Worm (Caenorhabditis elegans) whole organism, L1 larva: Measurements from ENCODE around the gene R09H3.2.

ENCODE experiments used
- aly-2 ChIP-seq: fragments of 150-350 bp; optimal IDR thresholded peaks from 2 replicates; lab custom pipeline; 2014; ENCODE audit warnings: missing biosample characterization, missing genetic modification characterization
- ama-1 ChIP-seq: fragments of 150-350 bp; optimal IDR thresholded peaks from 2 replicates; lab custom pipeline; 2014
- blmp-1 ChIP-seq: fragments of 150-350 bp; optimal IDR thresholded peaks from 2 replicates; lab custom pipeline; 2014; ENCODE audit warnings: missing biosample characterization, missing genetic modification characterization
- ceh-88 ChIP-seq: fragments of 200-800 bp; sonication (Bioruptor generic); IDR thresholded peaks from 2 replicates; pipeline ENCODE4 v1.3.6; 2022; ENCODE audit warnings: missing genetic modification characterization, missing compliant biosample characterization
- dpl-1 ChIP-seq, 3 experiments: fragments of 150-350 bp in 2 of 3; sonication (generic microtip) in 1 of 3; optimal IDR thresholded peaks; 2 replicates each; lab custom pipeline; 2014 to 2017; ENCODE audit warnings: missing biosample characterization in 3 of 3, missing genetic modification characterization in 3 of 3, missing genetic modification reagents in 3 of 3
- elt-3 ChIP-seq, 6 experiments: fragments of 150-350 bp in 1 of 6; sonication (generic microtip); optimal IDR thresholded peaks; 2 replicates each; lab custom pipeline; 2017 to 2018; ENCODE audit warnings: missing biosample characterization in 6 of 6, missing genetic modification characterization in 6 of 6, inconsistent platforms in 1 of 6
- jun-1 ChIP-seq: fragments of 150-350 bp; optimal IDR thresholded peaks from 2 replicates; lab custom pipeline; 2014; ENCODE audit warnings: missing biosample characterization, missing genetic modification reagents, missing genetic modification characterization
- lir-3 ChIP-seq: sonication (generic microtip); optimal IDR thresholded peaks from 2 replicates; lab custom pipeline; 2016; ENCODE audit warnings: mild to moderate bottlenecking, missing genetic modification characterization, moderate library complexity, missing compliant biosample characterization; ENCODE audit not compliant: poor library complexity
- nhr-71 ChIP-seq: sonication (generic microtip); optimal IDR thresholded peaks from 2 replicates; lab custom pipeline; 2016; ENCODE audit warnings: mild to moderate bottlenecking, missing genetic modification characterization, moderate library complexity, missing compliant biosample characterization
- pqm-1 ChIP-seq: sonication (generic microtip); optimal IDR thresholded peaks from 3 replicates; lab custom pipeline; 2017; ENCODE audit warnings: missing biosample characterization, missing genetic modification characterization
- rnt-1 ChIP-seq: sonication (generic microtip); optimal IDR thresholded peaks from 2 replicates; lab custom pipeline; 2016; ENCODE audit warnings: mild to moderate bottlenecking, missing genetic modification characterization, moderate library complexity, missing compliant biosample characterization
- snpc-4 ChIP-seq: fragments of 150-350 bp; optimal IDR thresholded peaks from 2 replicates; lab custom pipeline; 2014; ENCODE audit warnings: missing biosample characterization, missing genetic modification characterization
- snu-23 ChIP-seq: sonication (generic microtip); optimal IDR thresholded peaks from 2 replicates; lab custom pipeline; 2016; ENCODE audit warnings: missing genetic modification characterization, missing compliant biosample characterization
- tbx-2 ChIP-seq: sonication (generic microtip); optimal IDR thresholded peaks from 2 replicates; lab custom pipeline; 2016; ENCODE audit warnings: missing genetic modification characterization, missing compliant biosample characterization
- zip-4 ChIP-seq: fragments of 200-800 bp; sonication (Bioruptor generic); optimal IDR thresholded peaks from 2 replicates; lab custom pipeline; 2018; ENCODE audit warnings: mild to moderate bottlenecking, missing genetic modification characterization, moderate library complexity, missing compliant biosample characterization

R09H3.2 gene

DNA sequence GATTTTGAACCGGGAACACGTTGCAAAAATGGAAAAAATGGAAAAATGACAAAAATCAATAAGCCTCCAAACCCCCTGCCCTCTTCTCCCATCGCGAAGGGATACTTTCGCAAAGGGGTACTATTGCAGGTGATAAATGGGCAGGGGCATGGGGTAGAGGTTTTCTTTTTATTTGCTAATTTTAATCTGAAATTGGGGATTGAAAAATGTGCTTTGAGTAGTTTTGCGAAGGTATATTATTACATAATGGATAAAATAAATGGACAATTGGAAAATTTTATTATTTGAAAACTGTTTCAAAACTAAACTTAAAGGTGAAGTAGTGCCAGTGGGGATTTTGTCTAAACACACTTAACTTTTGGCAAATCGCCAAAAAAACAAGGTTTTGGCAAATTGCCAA, 37.8 kb downstream of the R09H3.2 start (continued):
- TF ChIP-seq tbx-2 (tag; lab: Kevin White, UChicago) (peak; percentile 94), aly-2 (peak; percentile 87), elt-3 (tag; optimal IDR thresholded peaks at IDR 0.05; lab: Kevin White, UChicago) (peak; percentile 14 to 98 (median 87)), lir-3 (tag; lab: Kevin White, UChicago) (peak; percentile 84), ceh-88 (peak; percentile 90), ama-1 (lab: Kevin White, UChicago) (no peak), snu-23 (GFP tag; lab: Kevin White, UChicago) (peak; percentile 99)

ce11 chrX:1623048-1623447, 41.8 kb downstream of the R09H3.2 start:
- no peak for TF ChIP-seq dpl-1 (GFP tag; optimal IDR thresholded peaks at IDR 0.05; lab: Kevin White, UChicago)
- no peak for TF ChIP-seq pqm-1

ce11 chrX:1620678-1621449, 44.0 kb downstream of the R09H3.2 start, which contains the start of gene H11E01.2:
Gene H11E01.2 (plus strand): TSS chrX:1621057.
- TF ChIP-seq rnt-1 (tag; lab: Kevin White, UChicago) (peak; percentile 31), snpc-4 (tag; lab: Kevin White, UChicago) (peak; percentile 7), elt-3 (tag; optimal IDR thresholded peaks at IDR 0.05; lab: Kevin White, UChicago) (peak in 1 of 6 experiments; percentile 34), jun-1 (no peak), nhr-71 (tag; lab: Kevin White, UChicago) (peak; percentile 62), snu-23 (GFP tag; lab: Kevin White, UChicago) (peak; percentile 16), zip-4 (GFP tag; lab: Kevin White, UChicago) (no peak), blmp-1 (tag; lab: Kevin White, UChicago) (peak; percentile 24)
